Fruit fly (Drosophila melanogaster) whole organism, embryonic: ENCODE data around the gene Usp14.
A peak's percentile ranks its signal among the peaks of the same experiment; 100 is the strongest.

Source experiments
- B-H1 ChIP-seq: fragments of 200-800 bp; sonication (Bioruptor generic); IDR thresholded peaks from 3 replicates; pipeline ENCODE4 v1.3.6; 2022; ENCODE audit warnings: missing biosample characterization, missing genetic modification characterization
- BEAF-32 ChIP-seq: fragments of 200-800 bp; sonication (Bioruptor generic); optimal IDR thresholded peaks from 3 replicates; lab custom pipeline; 2017; ENCODE audit warnings: missing biosample characterization, missing genetic modification characterization, mild to moderate bottlenecking, moderate library complexity, missing genetic modification reagents
- CG1024 ChIP-seq: fragments of 200-800 bp; sonication (Bioruptor generic); IDR thresholded peaks from 2 replicates; pipeline ENCODE4 v1.3.6; 2022; ENCODE audit warnings: missing biosample characterization, missing genetic modification characterization
- CG10959 ChIP-seq: fragments of 200-800 bp; sonication (Bioruptor generic); IDR thresholded peaks from 2 replicates; pipeline ENCODE4 v1.3.6; 2022; ENCODE audit warnings: missing biosample characterization, missing genetic modification characterization
- CG11398 ChIP-seq: fragments of 200-800 bp; sonication (Bioruptor generic); optimal IDR thresholded peaks from 2 replicates; lab custom pipeline; 2016; ENCODE audit warnings: missing biosample characterization, missing genetic modification characterization
- CG11560 ChIP-seq: fragments of 200-800 bp; sonication (Bioruptor generic); IDR thresholded peaks from 3 replicates; pipeline ENCODE4 v1.3.6; 2022; ENCODE audit warnings: missing biosample characterization, missing genetic modification characterization
- CG11696 ChIP-seq: fragments of 200-800 bp; sonication (Bioruptor generic); IDR thresholded peaks from 2 replicates; pipeline ENCODE4 v1.3.6; 2022; ENCODE audit warnings: missing biosample characterization, missing genetic modification characterization
- CG13624 ChIP-seq: fragments of 200-800 bp; sonication (Bioruptor generic); optimal IDR thresholded peaks from 2 replicates; lab custom pipeline; 2016; ENCODE audit warnings: missing biosample characterization, missing genetic modification characterization
- CG17385 ChIP-seq: fragments of 200-800 bp; sonication (Bioruptor generic); optimal IDR thresholded peaks from 3 replicates; lab custom pipeline; 2018; ENCODE audit warnings: missing biosample characterization, mild to moderate bottlenecking, missing genetic modification characterization
- CG17829 ChIP-seq: fragments of 200-800 bp; optimal IDR thresholded peaks from 2 replicates; lab custom pipeline; 2019; ENCODE audit warnings: missing biosample characterization, mild to moderate bottlenecking, missing genetic modification characterization, moderate library complexity
- CG17912 ChIP-seq: fragments of 200-800 bp; sonication (Bioruptor generic); optimal IDR thresholded peaks from 2 replicates; lab custom pipeline; 2018; ENCODE audit warnings: missing biosample characterization, mild to moderate bottlenecking, missing genetic modification characterization
- CG2116 ChIP-seq: fragments of 200-800 bp; sonication (Bioruptor generic); optimal IDR thresholded peaks from 3 replicates; lab custom pipeline; 2018; ENCODE audit warnings: missing biosample characterization, mild to moderate bottlenecking, missing genetic modification characterization
- CG2120 ChIP-seq: fragments of 200-800 bp; sonication (Bioruptor generic); optimal IDR thresholded peaks from 3 replicates; lab custom pipeline; 2016; ENCODE audit warnings: missing biosample characterization, missing genetic modification characterization
- CG2129 ChIP-seq: fragments of 200-800 bp; sonication (Bioruptor generic); IDR thresholded peaks from 2 replicates; pipeline ENCODE4 v1.3.6; 2022; ENCODE audit warnings: missing biosample characterization, missing genetic modification characterization; ENCODE audit not compliant: partially characterized antibody
- CG3726 ChIP-seq: fragments of 200-800 bp; sonication (Bioruptor generic); IDR thresholded peaks from 3 replicates; pipeline ENCODE4, ENCODE4 v1.3.6; 2022; ENCODE audit warnings: missing biosample characterization, missing genetic modification characterization
- CG9215 ChIP-seq: fragments of 200-800 bp; sonication (Bioruptor generic); IDR thresholded peaks from 2 replicates; pipeline ENCODE4 v1.3.6; 2022; ENCODE audit warnings: missing biosample characterization, missing genetic modification characterization
- CG9437 ChIP-seq: fragments of 200-800 bp; sonication (Bioruptor generic); optimal IDR thresholded peaks from 2 replicates; lab custom pipeline; 2018; ENCODE audit warnings: missing biosample characterization, mild to moderate bottlenecking, missing genetic modification characterization
- CG9727 ChIP-seq: fragments of 200-800 bp; sonication (Bioruptor generic); optimal IDR thresholded peaks from 3 replicates; lab custom pipeline; 2017; ENCODE audit warnings: missing biosample characterization, mild to moderate bottlenecking, missing genetic modification characterization
- CTCF ChIP-seq: fragments of 200-800 bp; sonication (Bioruptor generic); optimal IDR thresholded peaks from 2 replicates; lab custom pipeline; 2017; ENCODE audit warnings: missing biosample characterization, mild to moderate bottlenecking, missing genetic modification characterization, moderate library complexity
- Chrac-16 ChIP-seq: fragments of 200-800 bp; sonication (Bioruptor generic); optimal IDR thresholded peaks from 3 replicates; lab custom pipeline; 2016; ENCODE audit warnings: missing biosample characterization, missing genetic modification characterization
- D19B ChIP-seq: fragments of 200-800 bp; sonication (Bioruptor generic); optimal IDR thresholded peaks from 2 replicates; lab custom pipeline; 2017; ENCODE audit warnings: missing biosample characterization, mild to moderate bottlenecking, missing genetic modification characterization
- Doc2 ChIP-seq: fragments of 200-800 bp; sonication (Bioruptor generic); IDR thresholded peaks from 2 replicates; pipeline ENCODE4 v1.3.6; 2022; ENCODE audit warnings: missing biosample characterization, missing genetic modification characterization
- Elba2 ChIP-seq: fragments of 200-800 bp; sonication (Bioruptor generic); optimal IDR thresholded peaks from 3 replicates; lab custom pipeline; 2016; ENCODE audit warnings: missing biosample characterization, missing genetic modification characterization
- HLH54F ChIP-seq: fragments of 200-800 bp; sonication (Bioruptor generic); optimal IDR thresholded peaks from 3 replicates; lab custom pipeline; 2016; ENCODE audit warnings: missing biosample characterization, missing genetic modification characterization
- Hr3 ChIP-seq: fragments of 200-800 bp; sonication (Bioruptor generic); optimal IDR thresholded peaks from 3 replicates; lab custom pipeline; 2016; ENCODE audit warnings: missing biosample characterization, missing genetic modification characterization
- MBD-R2 ChIP-seq: fragments of 200-800 bp; sonication (Bioruptor generic); IDR thresholded peaks from 2 replicates; pipeline ENCODE4 v1.3.6; 2022; ENCODE audit warnings: missing biosample characterization, missing genetic modification characterization
- MESR4 ChIP-seq: fragments of 200-800 bp; sonication (Bioruptor generic); optimal IDR thresholded peaks from 2 replicates; lab custom pipeline; 2018; ENCODE audit warnings: missing biosample characterization, mild to moderate bottlenecking, missing genetic modification characterization, moderate library complexity
- MTF-1 ChIP-seq: fragments of 200-800 bp; sonication (Bioruptor generic); optimal IDR thresholded peaks from 2 replicates; lab custom pipeline; 2018; ENCODE audit warnings: missing biosample characterization, mild to moderate bottlenecking, missing genetic modification characterization, borderline replicate concordance
- Myb ChIP-seq: fragments of 200-800 bp; sonication (Bioruptor generic); optimal IDR thresholded peaks from 2 replicates; lab custom pipeline; 2016; ENCODE audit warnings: missing biosample characterization, missing genetic modification characterization
- NC2α ChIP-seq: fragments of 200-800 bp; sonication (Bioruptor generic); optimal IDR thresholded peaks from 2 replicates; lab custom pipeline; 2016; ENCODE audit warnings: missing biosample characterization, missing genetic modification characterization
- Nf-YB ChIP-seq: fragments of 200-800 bp; sonication (Bioruptor generic); optimal IDR thresholded peaks from 3 replicates; lab custom pipeline; 2019; ENCODE audit warnings: missing biosample characterization, mild to moderate bottlenecking, missing genetic modification characterization, moderate library complexity
- Nf-YC ChIP-seq: fragments of 200-800 bp; optimal IDR thresholded peaks from 3 replicates; lab custom pipeline; 2019; ENCODE audit warnings: missing biosample characterization, mild to moderate bottlenecking, missing genetic modification characterization, moderate library complexity
- Sry-β ChIP-seq: fragments of 200-800 bp; sonication (Bioruptor generic); optimal IDR thresholded peaks from 2 replicates; lab custom pipeline; 2018; ENCODE audit warnings: missing biosample characterization, mild to moderate bottlenecking, missing genetic modification characterization, moderate library complexity
- Vsx1 ChIP-seq: fragments of 200-800 bp; sonication (Bioruptor generic); optimal IDR thresholded peaks from 2 replicates; lab custom pipeline; 2017; ENCODE audit warnings: missing biosample characterization, mild to moderate bottlenecking, missing genetic modification characterization, missing genetic modification reagents
- ara ChIP-seq: fragments of 200-800 bp; sonication (Bioruptor generic); IDR thresholded peaks from 2 replicates; pipeline ENCODE4 v1.3.6; 2022; ENCODE audit warnings: missing biosample characterization, missing genetic modification characterization
- ato ChIP-seq: fragments of 200-800 bp; sonication (Bioruptor generic); IDR thresholded peaks from 2 replicates; pipeline ENCODE4 v1.3.6; 2022; ENCODE audit warnings: missing biosample characterization, missing genetic modification characterization; ENCODE audit not compliant: partially characterized antibody
- caup ChIP-seq: fragments of 200-800 bp; sonication (Bioruptor generic); optimal IDR thresholded peaks from 3 replicates; lab custom pipeline; 2017; ENCODE audit warnings: missing biosample characterization, mild to moderate bottlenecking, missing genetic modification characterization, moderate library complexity; ENCODE audit not compliant: severe bottlenecking
- dysf ChIP-seq: fragments of 200-800 bp; sonication (Bioruptor generic); IDR thresholded peaks from 3 replicates; pipeline ENCODE4 v1.3.6; 2022; ENCODE audit warnings: missing biosample characterization, missing genetic modification characterization
- eve ChIP-seq, 2 experiments: fragments of >200 bp; optimal IDR thresholded peaks; 2 replicates each; lab custom pipeline; 2017; ENCODE audit warnings: missing biosample characterization in 2 of 2, missing genetic modification characterization in 2 of 2
- fd96Cb ChIP-seq: fragments of 200-800 bp; sonication (Bioruptor generic); optimal IDR thresholded peaks from 2 replicates; lab custom pipeline; 2018; ENCODE audit warnings: missing biosample characterization, mild to moderate bottlenecking, missing genetic modification characterization, moderate library complexity
- grn ChIP-seq: fragments of 200-800 bp; sonication (Bioruptor generic); optimal IDR thresholded peaks from 3 replicates; lab custom pipeline; 2017; ENCODE audit warnings: missing biosample characterization, missing genetic modification characterization
- hbn ChIP-seq: fragments of 200-800 bp; sonication (Bioruptor generic); IDR thresholded peaks from 2 replicates; pipeline ENCODE4 v1.3.6; 2022; ENCODE audit warnings: missing biosample characterization, missing genetic modification characterization; ENCODE audit not compliant: partially characterized antibody
- hth ChIP-seq: fragments of >200 bp; optimal IDR thresholded peaks from 2 replicates; lab custom pipeline; 2017; ENCODE audit warnings: inconsistent platforms
- inv ChIP-seq: fragments of 200-800 bp; sonication (Bioruptor generic); IDR thresholded peaks from 2 replicates; pipeline ENCODE4 v1.3.6; 2022; ENCODE audit warnings: missing biosample characterization, missing genetic modification characterization; ENCODE audit not compliant: partially characterized antibody
- jigr1 ChIP-seq: fragments of 200-800 bp; sonication (Bioruptor generic); IDR thresholded peaks from 3 replicates; pipeline ENCODE4 v1.3.6; 2022; ENCODE audit warnings: missing biosample characterization, missing genetic modification characterization
- onecut ChIP-seq: fragments of 200-800 bp; sonication (Bioruptor generic); IDR thresholded peaks from 2 replicates; pipeline ENCODE4 v1.3.6; 2022; ENCODE audit warnings: missing biosample characterization, missing genetic modification characterization
- pros ChIP-seq: fragments of 200-800 bp; sonication (Bioruptor generic); optimal IDR thresholded peaks from 3 replicates; lab custom pipeline; 2019; ENCODE audit warnings: missing biosample characterization, mild to moderate bottlenecking, missing genetic modification characterization, moderate library complexity
- row ChIP-seq: fragments of 200-800 bp; sonication (Bioruptor generic); IDR thresholded peaks from 3 replicates; pipeline ENCODE4 v1.3.6; 2022; ENCODE audit warnings: missing biosample characterization, missing genetic modification characterization
- sisA ChIP-seq: fragments of 200-800 bp; sonication (Bioruptor generic); IDR thresholded peaks from 2 replicates; pipeline ENCODE4 v1.3.6; 2022; ENCODE audit warnings: missing biosample characterization, missing genetic modification characterization
- tgo ChIP-seq: fragments of 200-800 bp; sonication (Bioruptor generic); IDR thresholded peaks from 3 replicates; pipeline ENCODE4 v1.3.6; 2022; ENCODE audit warnings: missing biosample characterization, missing genetic modification characterization
- usp ChIP-seq: fragments of >200 bp; optimal IDR thresholded peaks from 2 replicates; lab custom pipeline; 2017; ENCODE audit warnings: missing biosample characterization, missing genetic modification characterization
- wek ChIP-seq: fragments of 200-800 bp; sonication (Bioruptor generic); optimal IDR thresholded peaks from 3 replicates; lab custom pipeline; 2018; ENCODE audit warnings: missing biosample characterization, mild to moderate bottlenecking, missing genetic modification characterization, moderate library complexity
- zfh1 ChIP-seq: fragments of 200-800 bp; sonication (Bioruptor generic); IDR thresholded peaks from 3 replicates; pipeline ENCODE4 v1.3.6; 2022; ENCODE audit warnings: missing biosample characterization, missing genetic modification characterization

The Usp14 gene

DNA sequence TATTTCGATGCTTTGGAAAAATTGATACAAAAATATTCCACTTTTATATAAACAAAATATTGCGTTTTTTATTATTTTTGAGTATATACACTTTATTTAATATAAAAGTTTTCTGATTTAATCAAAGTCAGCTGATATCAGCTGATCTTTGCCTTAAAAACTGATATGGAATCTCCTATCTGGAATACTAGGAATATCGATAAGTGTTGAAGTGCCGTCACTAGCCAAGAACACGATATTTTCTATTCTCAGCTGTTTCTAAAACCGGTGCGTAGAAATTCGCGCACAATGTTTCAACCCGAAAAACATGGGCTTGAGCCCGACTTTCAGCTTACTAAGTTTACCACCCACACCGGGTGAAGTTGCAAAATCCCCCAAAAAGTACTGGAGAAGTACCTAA is 28.3 kb upstream of the Usp14 start, which contains the start of gene Sps2 (continued):
- TF ChIP-seq B-H1 (no peak), CG2116 (GFP tag; lab: Kevin White, UChicago) (peak; percentile 24), tgo (no peak), CG17385 (GFP tag; lab: Kevin White, UChicago) (no peak), Elba2 (GFP tag; lab: Kevin White, UChicago) (peak; percentile 23), CG3726 (no peak), CG1024 (GFP tag; lab: Robert Waterston, UW) (no peak), NC2α (GFP tag; lab: Kevin White, UChicago) (no peak), Chrac-16 (GFP tag; lab: Kevin White, UChicago) (no peak), CG9437 (GFP tag; lab: Kevin White, UChicago) (no peak), D19B (GFP tag; lab: Kevin White, UChicago) (no peak), caup (no peak), CTCF (GFP tag; lab: Kevin White, UChicago) (no peak), CG2120 (GFP tag; lab: Kevin White, UChicago) (peak; percentile 18), MESR4 (GFP tag; lab: Kevin White, UChicago) (peak; percentile 10), Sry-β (no peak), CG17829 (peak; percentile 42), MTF-1 (GFP tag; lab: Kevin White, UChicago) (no peak), CG17912 (GFP tag; lab: Kevin White, UChicago) (no peak), CG11560 (tag; lab: Robert Waterston, UW) (no peak), CG13624 (GFP tag; lab: Kevin White, UChicago) (peak; percentile 30), ato (GFP tag; lab: Robert Waterston, UW) (peak; percentile 51; the same call in 1 of the 2 replicates), row (GFP tag; lab: Robert Waterston, UW) (peak; percentile 77), Myb (GFP tag; lab: Kevin White, UChicago) (no peak), wek (GFP tag; lab: Kevin White, UChicago) (peak; percentile 4), dysf (GFP tag; lab: Robert Waterston, UW) (no peak), CG11398 (no peak), Vsx1 (no peak), pros (GFP tag; lab: Kevin White, UChicago) (no peak), Hr3 (GFP tag; lab: Kevin White, UChicago) (no peak), CG2129 (GFP tag; lab: Robert Waterston, UW) (peak; percentile 70), ara (no peak), CG9215 (GFP tag; lab: Robert Waterston, UW) (no peak), sisA (GFP tag; lab: Robert Waterston, UW) (no peak), zfh1 (GFP tag; lab: Robert Waterston, UW) (0 out of 3 replicates have a peak, but pooled peaks have one; percentile 13), eve (GFP tag; optimal IDR thresholded peaks at IDR 0.05; lab: Kevin White, UChicago) (no peak), MBD-R2 (GFP tag; lab: Robert Waterston, UW) (peak; percentile 89), fd96Cb (tag; lab: Kevin White, UChicago) (no peak), BEAF-32 (GFP tag; lab: Kevin White, UChicago) (peak; percentile 78), Doc2 (GFP tag; lab: Robert Waterston, UW) (no peak), HLH54F (GFP tag; lab: Kevin White, UChicago) (no peak), jigr1 (GFP tag; lab: Robert Waterston, UW) (no peak), hbn (GFP tag; lab: Robert Waterston, UW) (peak; percentile 68; the same call in 1 of the 2 replicates), CG9727 (GFP tag; lab: Kevin White, UChicago) (peak; percentile 33), CG11696 (GFP tag; lab: Robert Waterston, UW) (no peak), onecut (GFP tag; lab: Robert Waterston, UW) (no peak), CG10959 (GFP tag; lab: Robert Waterston, UW) (no peak), Nf-YC (tag; lab: Kevin White, UChicago) (peak; percentile 25), hth (lab: Kevin White, UChicago) (no peak), grn (GFP tag; lab: Kevin White, UChicago) (peak; percentile 94), usp (no peak), Nf-YB (GFP tag; lab: Kevin White, UChicago) (no peak), inv (peak; percentile 63)
